Fruit fly (Drosophila melanogaster) whole organism, embryonic: ENCODE data around the gene r-cup.
A peak's percentile ranks its signal among the peaks of the same experiment; 100 is the strongest.

Source experiments
- Atf-2 ChIP-seq: fragments of 200-800 bp; sonication (Bioruptor generic); optimal IDR thresholded peaks from 2 replicates; lab custom pipeline; 2016; ENCODE audit warnings: missing biosample characterization, missing genetic modification characterization
- CG10274 ChIP-seq: fragments of 200-800 bp; sonication (Bioruptor generic); optimal IDR thresholded peaks from 3 replicates; lab custom pipeline; 2017; ENCODE audit warnings: missing biosample characterization, mild to moderate bottlenecking, missing genetic modification characterization
- CG10321 ChIP-seq: fragments of 200-800 bp; sonication (Bioruptor generic); IDR thresholded peaks from 2 replicates; pipeline ENCODE4 v1.3.6; 2022; ENCODE audit warnings: missing biosample characterization, missing genetic modification characterization
- CG10654 ChIP-seq: fragments of 200-800 bp; sonication (Bioruptor generic); optimal IDR thresholded peaks from 2 replicates; lab custom pipeline; 2016; ENCODE audit warnings: missing biosample characterization, missing genetic modification characterization
- CG12104 ChIP-seq: fragments of 200-800 bp; sonication (Bioruptor generic); optimal IDR thresholded peaks from 3 replicates; lab custom pipeline; 2016; ENCODE audit warnings: missing biosample characterization, missing genetic modification characterization
- CG12659 ChIP-seq: fragments of 200-800 bp; sonication (Bioruptor generic); optimal IDR thresholded peaks from 3 replicates; lab custom pipeline; 2017; ENCODE audit warnings: mild to moderate bottlenecking, missing biosample characterization, missing genetic modification reagents, missing genetic modification characterization
- CG14050 ChIP-seq: fragments of 200-800 bp; sonication (Bioruptor generic); IDR thresholded peaks from 3 replicates; pipeline ENCODE4 v1.3.6; 2022; ENCODE audit warnings: missing biosample characterization, missing genetic modification characterization
- CG14710 ChIP-seq: fragments of 200-800 bp; sonication (Bioruptor generic); optimal IDR thresholded peaks from 3 replicates; lab custom pipeline; 2019; ENCODE audit warnings: missing biosample characterization, mild to moderate bottlenecking, missing genetic modification characterization, moderate library complexity
- CG1647 ChIP-seq: fragments of 200-800 bp; sonication (Bioruptor generic); optimal IDR thresholded peaks from 3 replicates; lab custom pipeline; 2016; ENCODE audit warnings: missing biosample characterization, missing genetic modification characterization
- CG16813 ChIP-seq: fragments of 200-800 bp; sonication (Bioruptor generic); IDR thresholded peaks from 3 replicates; pipeline ENCODE4 v1.3.6; 2022; ENCODE audit warnings: missing biosample characterization, missing genetic modification characterization; ENCODE audit not compliant: partially characterized antibody
- CG17802 ChIP-seq: fragments of 200-800 bp; sonication (Bioruptor generic); optimal IDR thresholded peaks from 2 replicates; lab custom pipeline; 2018; ENCODE audit warnings: missing biosample characterization, mild to moderate bottlenecking, missing genetic modification characterization, moderate library complexity
- CG2116 ChIP-seq: fragments of 200-800 bp; sonication (Bioruptor generic); optimal IDR thresholded peaks from 3 replicates; lab custom pipeline; 2018; ENCODE audit warnings: missing biosample characterization, mild to moderate bottlenecking, missing genetic modification characterization
- CG31441 ChIP-seq: fragments of 200-800 bp; sonication (Bioruptor generic); IDR thresholded peaks from 2 replicates; pipeline ENCODE4 v1.3.6; 2022; ENCODE audit warnings: missing biosample characterization, missing genetic modification characterization
- CG32772 ChIP-seq: fragments of 200-800 bp; sonication (Bioruptor generic); IDR thresholded peaks from 2 replicates; pipeline ENCODE4 v1.3.6; 2022; ENCODE audit warnings: missing biosample characterization, missing genetic modification characterization
- CG4617 ChIP-seq: fragments of 200-800 bp; sonication (Bioruptor generic); optimal IDR thresholded peaks from 3 replicates; lab custom pipeline; 2016; ENCODE audit warnings: missing biosample characterization, missing genetic modification characterization, borderline replicate concordance
- CG4854 ChIP-seq: fragments of 200-800 bp; sonication (Bioruptor generic); optimal IDR thresholded peaks from 2 replicates; lab custom pipeline; 2016; ENCODE audit warnings: missing biosample characterization, missing genetic modification characterization, inconsistent platforms
- CG6254 ChIP-seq: fragments of 200-800 bp; sonication (Bioruptor generic); optimal IDR thresholded peaks from 3 replicates; lab custom pipeline; 2017; ENCODE audit warnings: mild to moderate bottlenecking, missing biosample characterization, missing genetic modification reagents, missing genetic modification characterization
- CG7372 ChIP-seq: fragments of 200-800 bp; sonication (Bioruptor generic); IDR thresholded peaks from 2 replicates; pipeline ENCODE4 v1.3.6; 2022; ENCODE audit warnings: missing biosample characterization, missing genetic modification characterization
- CG7786 ChIP-seq: fragments of 200-800 bp; sonication (Bioruptor generic); optimal IDR thresholded peaks from 2 replicates; lab custom pipeline; 2016; ENCODE audit warnings: missing biosample characterization, missing genetic modification characterization
- CG8290 ChIP-seq, 3 experiments: fragments of 200-800 bp; sonication (Bioruptor generic); optimal IDR thresholded peaks; 2 replicates each; lab custom pipeline; 2016 to 2019; ENCODE audit warnings: missing biosample characterization in 3 of 3, missing genetic modification characterization in 3 of 3, mild to moderate bottlenecking in 2 of 3, moderate library complexity in 1 of 3
- CG9437 ChIP-seq: fragments of 200-800 bp; sonication (Bioruptor generic); optimal IDR thresholded peaks from 2 replicates; lab custom pipeline; 2018; ENCODE audit warnings: missing biosample characterization, mild to moderate bottlenecking, missing genetic modification characterization
- Camta ChIP-seq: fragments of 200-800 bp; sonication (Bioruptor generic); optimal IDR thresholded peaks from 2 replicates; lab custom pipeline; 2016; ENCODE audit warnings: missing biosample characterization, missing genetic modification characterization
- Deaf1 ChIP-seq: fragments of 200-800 bp; optimal IDR thresholded peaks from 3 replicates; lab custom pipeline; 2019; ENCODE audit warnings: missing biosample characterization, mild to moderate bottlenecking, missing genetic modification characterization, moderate library complexity
- Dp ChIP-seq: fragments of 200-800 bp; sonication (Bioruptor generic); optimal IDR thresholded peaks from 2 replicates; lab custom pipeline; 2018; ENCODE audit warnings: missing biosample characterization, mild to moderate bottlenecking, missing genetic modification characterization, moderate library complexity
- E2f2 ChIP-seq: fragments of 200-800 bp; sonication (Bioruptor generic); IDR thresholded peaks from 2 replicates; pipeline ENCODE4 v1.3.6; 2022; ENCODE audit warnings: missing biosample characterization, missing genetic modification characterization
- Fer3 ChIP-seq: fragments of 200-800 bp; sonication (Bioruptor generic); optimal IDR thresholded peaks from 2 replicates; lab custom pipeline; 2018; ENCODE audit warnings: missing biosample characterization, mild to moderate bottlenecking, missing genetic modification characterization, moderate library complexity
- Lhr ChIP-seq: fragments of 200-800 bp; sonication (Bioruptor generic); optimal IDR thresholded peaks from 3 replicates; lab custom pipeline; 2017; ENCODE audit warnings: mild to moderate bottlenecking, missing biosample characterization, missing genetic modification reagents, missing genetic modification characterization
- MESR4 ChIP-seq: fragments of 200-800 bp; sonication (Bioruptor generic); optimal IDR thresholded peaks from 2 replicates; lab custom pipeline; 2018; ENCODE audit warnings: missing biosample characterization, mild to moderate bottlenecking, missing genetic modification characterization, moderate library complexity
- Med ChIP-seq: fragments of 200-800 bp; sonication (Bioruptor generic); peaks from one replicate; lab custom pipeline; 2016; ENCODE audit warnings: missing biosample characterization, missing genetic modification characterization, mild to moderate bottlenecking, inconsistent platforms, moderate library complexity
- Neu2 ChIP-seq: fragments of 200-800 bp; sonication (Bioruptor generic); optimal IDR thresholded peaks from 3 replicates; lab custom pipeline; 2016; ENCODE audit warnings: missing biosample characterization, missing genetic modification characterization, borderline replicate concordance
- Pdp1 ChIP-seq, 2 experiments: fragments of 200-800 bp; sonication (Bioruptor generic); optimal IDR thresholded peaks; 3 replicates each; lab custom pipeline; 2016; ENCODE audit warnings: missing biosample characterization in 2 of 2, missing genetic modification characterization in 2 of 2, mild to moderate bottlenecking in 1 of 2, moderate library complexity in 1 of 2
- Ptx1 ChIP-seq: fragments of 200-800 bp; sonication (Bioruptor generic); IDR thresholded peaks from 2 replicates; pipeline ENCODE4 v1.3.6; 2022; ENCODE audit warnings: missing biosample characterization, missing genetic modification characterization
- Ravus ChIP-seq: fragments of 200-800 bp; sonication (Bioruptor generic); IDR thresholded peaks from 2 replicates; pipeline ENCODE4 v1.3.6; 2022; ENCODE audit warnings: missing biosample characterization, missing genetic modification characterization
- Rfx ChIP-seq: fragments of 200-800 bp; sonication (Bioruptor generic); IDR thresholded peaks from 2 replicates; pipeline ENCODE4 v1.3.6; 2022; ENCODE audit warnings: missing biosample characterization, missing genetic modification characterization
- Scr ChIP-seq: fragments of 200-800 bp; sonication (Bioruptor generic); IDR thresholded peaks from 2 replicates; pipeline ENCODE4 v1.3.6; 2022; ENCODE audit warnings: missing biosample characterization, missing genetic modification characterization; ENCODE audit not compliant: partially characterized antibody
- Ssrp ChIP-seq: fragments of 200-800 bp; sonication (Bioruptor generic); optimal IDR thresholded peaks from 2 replicates; lab custom pipeline; 2018; ENCODE audit warnings: missing biosample characterization, mild to moderate bottlenecking, missing genetic modification characterization, moderate library complexity
- YL-1 ChIP-seq: fragments of 200-800 bp; sonication (Bioruptor generic); optimal IDR thresholded peaks from 3 replicates; lab custom pipeline; 2017; ENCODE audit warnings: missing biosample characterization, mild to moderate bottlenecking, missing genetic modification characterization
- bbx ChIP-seq: fragments of 200-800 bp; sonication (Bioruptor generic); IDR thresholded peaks from 2 replicates; pipeline ENCODE4 v1.3.6; 2022; ENCODE audit warnings: missing biosample characterization, missing genetic modification characterization; ENCODE audit not compliant: partially characterized antibody
- eve ChIP-seq, 2 experiments: fragments of >200 bp; optimal IDR thresholded peaks; 2 replicates each; lab custom pipeline; 2017; ENCODE audit warnings: missing biosample characterization in 2 of 2, missing genetic modification characterization in 2 of 2
- lilli ChIP-seq: fragments of 200-800 bp; sonication (Bioruptor generic); optimal IDR thresholded peaks from 3 replicates; lab custom pipeline; 2016; ENCODE audit warnings: missing biosample characterization, missing genetic modification characterization
- luna ChIP-seq: fragments of 200-800 bp; sonication (Bioruptor generic); optimal IDR thresholded peaks from 2 replicates; lab custom pipeline; 2016; ENCODE audit warnings: missing biosample characterization, missing genetic modification characterization
- mam ChIP-seq: fragments of 200-800 bp; sonication (Bioruptor generic); optimal IDR thresholded peaks from 3 replicates; lab custom pipeline; 2016; ENCODE audit warnings: missing biosample characterization, missing genetic modification characterization
- nmo ChIP-seq: fragments of 200-800 bp; sonication (Bioruptor generic); optimal IDR thresholded peaks from 2 replicates; lab custom pipeline; 2018; ENCODE audit warnings: missing biosample characterization, mild to moderate bottlenecking, missing genetic modification characterization, moderate library complexity
- sc ChIP-seq, 3 experiments: fragments of >200 bp in 2 of 3; fragments of 200-800 bp in 1 of 3; sonication (Bioruptor generic) in 1 of 3; optimal IDR thresholded peaks; 2 replicates in 2 of 3; 3 replicates in 1 of 3; lab custom pipeline; 2017; ENCODE audit warnings: mild to moderate bottlenecking in 1 of 3, missing biosample characterization in 1 of 3, missing genetic modification characterization in 1 of 3, missing genetic modification reagents in 1 of 3
- sens ChIP-seq: fragments of 200-800 bp; sonication (Bioruptor generic); peaks from one replicate; lab custom pipeline; 2016; ENCODE audit warnings: missing biosample characterization, missing genetic modification characterization
- sisA ChIP-seq: fragments of 200-800 bp; sonication (Bioruptor generic); IDR thresholded peaks from 2 replicates; pipeline ENCODE4 v1.3.6; 2022; ENCODE audit warnings: missing biosample characterization, missing genetic modification characterization
- stc ChIP-seq: fragments of 200-800 bp; sonication (Bioruptor generic); IDR thresholded peaks from 2 replicates; pipeline ENCODE4 v1.3.6; 2022; ENCODE audit warnings: missing biosample characterization, missing genetic modification characterization
- trem ChIP-seq: fragments of 200-800 bp; optimal IDR thresholded peaks from 3 replicates; lab custom pipeline; 2019; ENCODE audit warnings: missing biosample characterization, mild to moderate bottlenecking, missing genetic modification characterization, moderate library complexity
- tx ChIP-seq: fragments of 200-800 bp; sonication (Bioruptor generic); optimal IDR thresholded peaks from 2 replicates; lab custom pipeline; 2016; ENCODE audit warnings: missing biosample characterization, missing genetic modification characterization
- unc-4 ChIP-seq: fragments of 200-800 bp; sonication (Bioruptor generic); IDR thresholded peaks from 2 replicates; pipeline ENCODE4 v1.3.6; 2022; ENCODE audit warnings: missing biosample characterization, missing genetic modification characterization; ENCODE audit not compliant: partially characterized antibody

r-cup gene

DNA sequence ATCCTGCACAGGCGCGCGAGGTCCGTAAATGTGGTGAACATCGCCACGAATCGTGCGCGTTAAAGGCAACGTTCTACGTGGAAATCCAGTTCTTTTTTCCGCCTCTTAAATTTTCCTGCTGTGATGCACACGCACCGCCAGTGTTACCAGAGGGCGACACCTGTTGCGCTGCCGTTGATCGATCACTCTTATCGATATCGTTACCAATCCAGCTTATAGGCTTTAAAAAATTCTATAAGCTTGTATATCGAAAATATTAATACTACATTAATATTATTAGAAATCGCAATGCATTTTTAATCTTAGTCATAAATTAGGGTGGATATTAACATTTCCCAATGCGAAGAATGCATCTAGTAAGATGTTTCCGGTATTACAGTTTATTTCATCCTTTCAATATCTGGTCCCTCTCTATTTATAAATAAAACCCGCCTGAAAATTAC, 6.2 kb upstream of the r-cup start, which contains the start of gene CG1529:
CG1529 (minus strand) TSS at position 132 of the 443 bp plus-strand sequence.
- TF ChIP-seq CG14050 (GFP tag; lab: Robert Waterston, UW) (no peak), tx (GFP tag; lab: Kevin White, UChicago) (no peak), mam (GFP tag; lab: Kevin White, UChicago) (no peak), E2f2 (GFP tag; lab: Robert Waterston, UW) (peak; percentile 77), sens (GFP tag; lab: Kevin White, UChicago) (no peak), CG4617 (GFP tag; lab: Kevin White, UChicago) (peak; percentile 10), unc-4 (GFP tag; lab: Robert Waterston, UW) (peak; percentile 43; the same call in 1 of the 2 replicates), CG6254 (GFP tag; lab: Kevin White, UChicago) (no peak), sisA (GFP tag; lab: Robert Waterston, UW) (no peak), CG7786 (no peak), CG10321 (GFP tag; lab: Robert Waterston, UW) (no peak), luna (no peak), Lhr (GFP tag; lab: Kevin White, UChicago) (peak; percentile 19), CG31441 (GFP tag; lab: Robert Waterston, UW) (no peak), CG14710 (tag; lab: Kevin White, UChicago) (peak; percentile 18), CG16813 (peak; percentile 27; the same call in 1 of the 3 replicates), CG10274 (GFP tag; lab: Kevin White, UChicago) (no peak), CG12659 (GFP tag; lab: Kevin White, UChicago) (peak; percentile 21), Camta (GFP tag; lab: Kevin White, UChicago) (no peak), stc (no peak), CG17802 (tag; lab: Kevin White, UChicago) (no peak), CG4854 (GFP tag; lab: Kevin White, UChicago) (no peak), Pdp1 (GFP tag; optimal IDR thresholded peaks at IDR 0.05; lab: Kevin White, UChicago) (no peak), Deaf1 (tag; lab: Kevin White, UChicago) (no peak), CG8290 (GFP tag; optimal IDR thresholded peaks at IDR 0.05; lab: Kevin White, UChicago) (peak; percentile 40), CG8290 (tag; optimal IDR thresholded peaks at IDR 0.05; lab: Kevin White, UChicago) (peak in 1 of 2 experiments; percentile 10), Scr (GFP tag; lab: Robert Waterston, UW) (peak; percentile 51; the same call in 1 of the 2 replicates), Ptx1 (GFP tag; lab: Robert Waterston, UW) (no peak), Med (peak; percentile 16), lilli (GFP tag; lab: Kevin White, UChicago) (no peak), Rfx (GFP tag; lab: Robert Waterston, UW) (no peak), CG9437 (no peak), CG7372 (GFP tag; lab: Robert Waterston, UW) (no peak), Neu2 (no peak), CG12104 (no peak), Atf-2 (no peak), trem (tag; lab: Kevin White, UChicago) (peak; percentile 13), eve (GFP tag; optimal IDR thresholded peaks at IDR 0.05; lab: Kevin White, UChicago) (no peak), nmo (peak; percentile 17), sc (optimal IDR thresholded peaks at IDR 0.05; lab: Kevin White, UChicago) (no peak), sc (GFP tag; optimal IDR thresholded peaks at IDR 0.05; lab: Kevin White, UChicago) (no peak), MESR4 (GFP tag; lab: Kevin White, UChicago) (peak; percentile 64), Fer3 (tag; lab: Kevin White, UChicago) (no peak), CG1647 (GFP tag; lab: Kevin White, UChicago) (no peak), CG2116 (GFP tag; lab: Kevin White, UChicago) (peak; percentile 45), YL-1 (GFP tag; lab: Kevin White, UChicago) (no peak), CG32772 (GFP tag; lab: Robert Waterston, UW) (no peak), CG10654 (GFP tag; lab: Kevin White, UChicago) (no peak), Ssrp (tag; lab: Kevin White, UChicago) (no peak), Dp (GFP tag; lab: Kevin White, UChicago) (peak; percentile 65), Ravus (GFP tag; lab: Robert Waterston, UW) (no peak), bbx (peak; percentile 35; the same call in 1 of the 2 replicates)
